Fruit fly (Drosophila melanogaster) whole organism, embryonic: ENCODE data around the gene CG9372.
A peak's percentile ranks its signal among the peaks of the same experiment; 100 is the strongest.

Experiments
- Ada2b ChIP-seq: fragments of 200-800 bp; sonication (Bioruptor generic); IDR thresholded peaks from 2 replicates; pipeline ENCODE4 v1.3.6; 2022; ENCODE audit warnings: missing biosample characterization, missing genetic modification characterization
- Awh ChIP-seq: fragments of 200-800 bp; sonication (Bioruptor generic); IDR thresholded peaks from 2 replicates; pipeline ENCODE4, ENCODE4 v1.3.6; 2022; ENCODE audit warnings: missing biosample characterization, missing genetic modification characterization
- Bdp1 ChIP-seq: fragments of 200-800 bp; sonication (Bioruptor generic); optimal IDR thresholded peaks from 3 replicates; lab custom pipeline; 2016; ENCODE audit warnings: missing biosample characterization, missing genetic modification characterization
- CG10543 ChIP-seq: fragments of 200-800 bp; sonication (Bioruptor generic); optimal IDR thresholded peaks from 3 replicates; lab custom pipeline; 2017; ENCODE audit warnings: missing biosample characterization, mild to moderate bottlenecking, missing genetic modification characterization, moderate library complexity
- CG12236 ChIP-seq: fragments of 200-800 bp; sonication (Bioruptor generic); optimal IDR thresholded peaks from 2 replicates; lab custom pipeline; 2016; ENCODE audit warnings: missing biosample characterization, missing genetic modification characterization
- CG12744 ChIP-seq: fragments of 200-800 bp; sonication (Bioruptor generic); optimal IDR thresholded peaks from 2 replicates; lab custom pipeline; 2016; ENCODE audit warnings: missing biosample characterization, missing genetic modification characterization
- CG12769 ChIP-seq: fragments of 200-800 bp; sonication (Bioruptor generic); optimal IDR thresholded peaks from 2 replicates; lab custom pipeline; 2019; ENCODE audit warnings: missing biosample characterization, mild to moderate bottlenecking, missing genetic modification characterization, moderate library complexity
- CG13624 ChIP-seq: fragments of 200-800 bp; sonication (Bioruptor generic); optimal IDR thresholded peaks from 2 replicates; lab custom pipeline; 2016; ENCODE audit warnings: missing biosample characterization, missing genetic modification characterization
- CG13775 ChIP-seq: fragments of 200-800 bp; sonication (Bioruptor generic); optimal IDR thresholded peaks from 3 replicates; lab custom pipeline; 2017; ENCODE audit warnings: missing biosample characterization, mild to moderate bottlenecking, missing genetic modification characterization
- CG14050 ChIP-seq: fragments of 200-800 bp; sonication (Bioruptor generic); IDR thresholded peaks from 3 replicates; pipeline ENCODE4 v1.3.6; 2022; ENCODE audit warnings: missing biosample characterization, missing genetic modification characterization
- CG15011 ChIP-seq: fragments of 200-800 bp; sonication (Bioruptor generic); optimal IDR thresholded peaks from 3 replicates; lab custom pipeline; 2018; ENCODE audit warnings: missing biosample characterization, mild to moderate bottlenecking, missing genetic modification characterization
- CG17568 ChIP-seq: fragments of 200-800 bp; sonication (Bioruptor generic); optimal IDR thresholded peaks from 2 replicates; lab custom pipeline; 2018; ENCODE audit warnings: missing biosample characterization, mild to moderate bottlenecking, missing genetic modification characterization, moderate library complexity
- CG17829 ChIP-seq: fragments of 200-800 bp; optimal IDR thresholded peaks from 2 replicates; lab custom pipeline; 2019; ENCODE audit warnings: missing biosample characterization, mild to moderate bottlenecking, missing genetic modification characterization, moderate library complexity
- CG2116 ChIP-seq: fragments of 200-800 bp; sonication (Bioruptor generic); optimal IDR thresholded peaks from 3 replicates; lab custom pipeline; 2018; ENCODE audit warnings: missing biosample characterization, mild to moderate bottlenecking, missing genetic modification characterization
- CG2202 ChIP-seq: fragments of 200-800 bp; sonication (Bioruptor generic); optimal IDR thresholded peaks from 2 replicates; lab custom pipeline; 2018; ENCODE audit warnings: missing biosample characterization, mild to moderate bottlenecking, missing genetic modification characterization
- CG2889 ChIP-seq: fragments of 200-800 bp; sonication (Bioruptor generic); IDR thresholded peaks from 3 replicates; pipeline ENCODE4 v1.3.6; 2022; ENCODE audit warnings: missing biosample characterization, missing genetic modification characterization
- CG33213 ChIP-seq: fragments of 200-800 bp; sonication (Bioruptor generic); optimal IDR thresholded peaks from 3 replicates; lab custom pipeline; 2016; ENCODE audit warnings: missing biosample characterization, missing genetic modification characterization
- CG34422 ChIP-seq: fragments of 200-800 bp; sonication (Bioruptor generic); IDR thresholded peaks from 3 replicates; pipeline ENCODE4 v1.3.6; 2022; ENCODE audit warnings: missing biosample characterization, missing genetic modification characterization
- CG3838 ChIP-seq: fragments of 200-800 bp; sonication (Bioruptor generic); optimal IDR thresholded peaks from 3 replicates; lab custom pipeline; 2016; ENCODE audit warnings: missing biosample characterization, missing genetic modification characterization
- CG5180 ChIP-seq: fragments of 200-800 bp; sonication (Bioruptor generic); optimal IDR thresholded peaks from 3 replicates; lab custom pipeline; 2017; ENCODE audit warnings: missing biosample characterization, missing genetic modification characterization, mild to moderate bottlenecking, moderate library complexity, missing genetic modification reagents
- CG6765 ChIP-seq: fragments of 200-800 bp; sonication (Bioruptor generic); optimal IDR thresholded peaks from 3 replicates; lab custom pipeline; 2017; ENCODE audit warnings: missing biosample characterization, mild to moderate bottlenecking, missing genetic modification characterization
- CG7556 ChIP-seq: fragments of 200-800 bp; sonication (Bioruptor generic); optimal IDR thresholded peaks from 2 replicates; lab custom pipeline; 2017; ENCODE audit warnings: missing biosample characterization, mild to moderate bottlenecking, missing genetic modification characterization
- CG7963 ChIP-seq: fragments of 200-800 bp; sonication (Bioruptor generic); IDR thresholded peaks from 3 replicates; pipeline ENCODE4 v1.3.6; 2022; ENCODE audit warnings: missing biosample characterization, missing genetic modification characterization; ENCODE audit not compliant: partially characterized antibody
- CoRest ChIP-seq: fragments of 200-800 bp; sonication (Bioruptor generic); optimal IDR thresholded peaks from 3 replicates; lab custom pipeline; 2018; ENCODE audit warnings: missing biosample characterization, mild to moderate bottlenecking, missing genetic modification characterization, moderate library complexity
- Dref ChIP-seq: fragments of 200-800 bp; sonication (Bioruptor generic); IDR thresholded peaks from 2 replicates; pipeline ENCODE4 v1.3.6; 2022; ENCODE audit warnings: missing biosample characterization, missing genetic modification characterization
- Ets65A ChIP-seq: fragments of 200-800 bp; sonication (Bioruptor generic); peaks from one replicate; lab custom pipeline; 2016; ENCODE audit warnings: missing biosample characterization, missing genetic modification characterization
- H15 ChIP-seq: fragments of 200-800 bp; sonication (Bioruptor generic); IDR thresholded peaks from 3 replicates; pipeline ENCODE4 v1.3.6; 2022; ENCODE audit warnings: missing biosample characterization, missing genetic modification characterization
- HLH54F ChIP-seq: fragments of 200-800 bp; sonication (Bioruptor generic); optimal IDR thresholded peaks from 3 replicates; lab custom pipeline; 2016; ENCODE audit warnings: missing biosample characterization, missing genetic modification characterization
- Max ChIP-seq: fragments of 200-800 bp; sonication (Bioruptor generic); optimal IDR thresholded peaks from 2 replicates; lab custom pipeline; 2016; ENCODE audit warnings: missing biosample characterization, mild to moderate bottlenecking, missing genetic modification characterization
- Ravus ChIP-seq: fragments of 200-800 bp; sonication (Bioruptor generic); IDR thresholded peaks from 2 replicates; pipeline ENCODE4 v1.3.6; 2022; ENCODE audit warnings: missing biosample characterization, missing genetic modification characterization
- Rfx ChIP-seq: fragments of 200-800 bp; sonication (Bioruptor generic); IDR thresholded peaks from 2 replicates; pipeline ENCODE4 v1.3.6; 2022; ENCODE audit warnings: missing biosample characterization, missing genetic modification characterization
- Sox100B ChIP-seq: fragments of 200-800 bp; sonication (Bioruptor generic); optimal IDR thresholded peaks from 3 replicates; lab custom pipeline; 2018; ENCODE audit warnings: missing biosample characterization, mild to moderate bottlenecking, missing genetic modification characterization
- Sox102F ChIP-seq: fragments of 200-800 bp; sonication (Bioruptor generic); optimal IDR thresholded peaks from 2 replicates; lab custom pipeline; 2018; ENCODE audit warnings: missing biosample characterization, mild to moderate bottlenecking, missing genetic modification characterization, moderate library complexity
- Spps ChIP-seq: fragments of 200-800 bp; sonication (Bioruptor generic); optimal IDR thresholded peaks from 2 replicates; lab custom pipeline; 2018; ENCODE audit warnings: missing biosample characterization, mild to moderate bottlenecking, missing genetic modification characterization
- Sry-β ChIP-seq: fragments of 200-800 bp; sonication (Bioruptor generic); optimal IDR thresholded peaks from 2 replicates; lab custom pipeline; 2018; ENCODE audit warnings: missing biosample characterization, mild to moderate bottlenecking, missing genetic modification characterization, moderate library complexity
- az2 ChIP-seq: fragments of 200-800 bp; sonication (Bioruptor generic); optimal IDR thresholded peaks from 3 replicates; lab custom pipeline; 2016; ENCODE audit warnings: missing biosample characterization, missing genetic modification characterization
- dan ChIP-seq: fragments of 200-800 bp; sonication (Bioruptor generic); IDR thresholded peaks from 2 replicates; pipeline ENCODE4 v1.3.6; 2022; ENCODE audit warnings: missing biosample characterization, missing genetic modification characterization
- disco-r ChIP-seq: fragments of 200-800 bp; sonication (Bioruptor generic); optimal IDR thresholded peaks from 2 replicates; lab custom pipeline; 2016; ENCODE audit warnings: missing biosample characterization, missing genetic modification characterization
- esg ChIP-seq: fragments of 200-800 bp; sonication (Bioruptor generic); conservative IDR thresholded peaks from 2 replicates; pipeline ENCODE4 v1.3.6; 2022; ENCODE audit warnings: missing biosample characterization, missing genetic modification characterization
- ewg ChIP-seq: fragments of 200-800 bp; sonication (Bioruptor generic); optimal IDR thresholded peaks from 3 replicates; lab custom pipeline; 2017; ENCODE audit warnings: mild to moderate bottlenecking, missing biosample characterization, missing genetic modification reagents, missing genetic modification characterization
- gcm2 ChIP-seq: fragments of 200-800 bp; sonication (Bioruptor generic); optimal IDR thresholded peaks from 2 replicates; lab custom pipeline; 2016; ENCODE audit warnings: missing biosample characterization, missing genetic modification characterization
- gsb-n ChIP-seq: fragments of 200-800 bp; sonication (Bioruptor generic); optimal IDR thresholded peaks from 3 replicates; lab custom pipeline; 2018; ENCODE audit warnings: missing biosample characterization, mild to moderate bottlenecking, missing genetic modification characterization
- jumu ChIP-seq: fragments of 200-800 bp; sonication (Bioruptor generic); optimal IDR thresholded peaks from 3 replicates; lab custom pipeline; 2016; ENCODE audit warnings: missing biosample characterization, missing genetic modification characterization
- lov ChIP-seq, 2 experiments: fragments of 200-800 bp in 1 of 2; fragments of >200 bp in 1 of 2; sonication (Bioruptor generic) in 1 of 2; IDR thresholded peaks in 1 of 2; optimal IDR thresholded peaks in 1 of 2; 2 replicates in 1 of 2; 3 replicates in 1 of 2; pipeline versions ENCODE4 v1.3.6 to Lab custom; 2017 to 2022; ENCODE audit warnings: missing biosample characterization in 1 of 2, missing genetic modification characterization in 1 of 2
- nerfin-1 ChIP-seq: fragments of 200-800 bp; sonication (Bioruptor generic); optimal IDR thresholded peaks from 3 replicates; lab custom pipeline; 2019; ENCODE audit warnings: missing biosample characterization, mild to moderate bottlenecking, missing genetic modification characterization, moderate library complexity
- phol ChIP-seq: fragments of 200-800 bp; sonication (Bioruptor generic); optimal IDR thresholded peaks from 3 replicates; lab custom pipeline; 2018; ENCODE audit warnings: missing biosample characterization, mild to moderate bottlenecking, missing genetic modification characterization, moderate library complexity
- pita ChIP-seq: fragments of 200-800 bp; sonication (Bioruptor generic); optimal IDR thresholded peaks from 2 replicates; lab custom pipeline; 2017; ENCODE audit warnings: missing biosample characterization, mild to moderate bottlenecking, missing genetic modification characterization
- row ChIP-seq: fragments of 200-800 bp; sonication (Bioruptor generic); IDR thresholded peaks from 3 replicates; pipeline ENCODE4 v1.3.6; 2022; ENCODE audit warnings: missing biosample characterization, missing genetic modification characterization
- ssp ChIP-seq: fragments of 200-800 bp; sonication (Bioruptor generic); IDR thresholded peaks from 2 replicates; pipeline ENCODE4 v1.3.6; 2022; ENCODE audit warnings: missing biosample characterization, missing genetic modification characterization
- stc ChIP-seq: fragments of 200-800 bp; sonication (Bioruptor generic); IDR thresholded peaks from 2 replicates; pipeline ENCODE4 v1.3.6; 2022; ENCODE audit warnings: missing biosample characterization, missing genetic modification characterization
- vnd ChIP-seq: fragments of 200-800 bp; sonication (Bioruptor generic); IDR thresholded peaks from 3 replicates; pipeline ENCODE4 v1.3.6; 2022; ENCODE audit warnings: missing biosample characterization, missing genetic modification characterization; ENCODE audit not compliant: partially characterized antibody

The CG9372 gene

dm6 chr3L:19585979-19586378, 20.0 kb upstream of the CG9372 start, which contains the start of the genes CG9231 and CG9330 (continued):
- TF ChIP-seq Spps (no peak), CG17568 (GFP tag; lab: Kevin White, UChicago) (peak; percentile 8), stc (GFP tag; lab: Robert Waterston, UW) (no peak), CG7556 (GFP tag; lab: Kevin White, UChicago) (no peak), Sox102F (GFP tag; lab: Kevin White, UChicago) (peak; percentile 11), Ets65A (GFP tag; lab: Kevin White, UChicago) (peak; percentile 55), CG10543 (peak; percentile 22), Awh (GFP tag; lab: Robert Waterston, UW) (no peak), CG2202 (tag; lab: Kevin White, UChicago) (no peak), gsb-n (tag; lab: Kevin White, UChicago) (peak; percentile 40), CG15011 (no peak), Sox100B (no peak), CG33213 (GFP tag; lab: Kevin White, UChicago) (peak; percentile 34), CG13775 (GFP tag; lab: Kevin White, UChicago) (peak; percentile 41), Bdp1 (no peak), esg (GFP tag; lab: Robert Waterston, UW) (no peak), CG7963 (GFP tag; lab: Robert Waterston, UW) (no peak), CG6765 (GFP tag; lab: Kevin White, UChicago) (no peak), CG14050 (GFP tag; lab: Robert Waterston, UW) (no peak), CG12236 (no peak), CG34422 (GFP tag; lab: Robert Waterston, UW) (peak; percentile 49; the same call in 1 of the 3 replicates), Ada2b (GFP tag; lab: Robert Waterston, UW) (0 out of 2 replicates have a peak, but pooled peaks have one; percentile 9), ssp (GFP tag; lab: Robert Waterston, UW) (0 out of 2 replicates have a peak, but pooled peaks have one; percentile 25), dan (GFP tag; lab: Robert Waterston, UW) (no peak), CG5180 (GFP tag; lab: Kevin White, UChicago) (no peak), CoRest (peak; percentile 36), CG17829 (tag; lab: Kevin White, UChicago) (peak; percentile 54), row (peak; percentile 52; the same call in 1 of the 3 replicates), phol (tag; lab: Kevin White, UChicago) (peak; percentile 44), Rfx (no peak; the same call in 1 of the 2 replicates), H15 (GFP tag; lab: Robert Waterston, UW) (no peak), jumu (GFP tag; lab: Kevin White, UChicago) (peak; percentile 32), disco-r (GFP tag; lab: Kevin White, UChicago) (no peak), vnd (GFP tag; lab: Robert Waterston, UW) (no peak), HLH54F (GFP tag; lab: Kevin White, UChicago) (no peak), pita (no peak), CG2116 (GFP tag; lab: Kevin White, UChicago) (peak; percentile 61), CG2889 (no peak), CG12744 (no peak), ewg (peak; percentile 26), Dref (GFP tag; lab: Robert Waterston, UW) (no peak), nerfin-1 (tag; lab: Kevin White, UChicago) (peak; percentile 55), az2 (GFP tag; lab: Kevin White, UChicago) (peak; percentile 9), gcm2 (no peak), CG13624 (GFP tag; lab: Kevin White, UChicago) (peak; percentile 22), CG3838 (no peak), Ravus (GFP tag; lab: Robert Waterston, UW) (no peak), Sry-β (GFP tag; lab: Kevin White, UChicago) (no peak), CG12769 (tag; lab: Kevin White, UChicago) (peak; percentile 51), lov (optimal IDR thresholded peaks at IDR 0.05; lab: Kevin White, UChicago) (no peak), lov (GFP tag; IDR thresholded peaks at IDR 0.05; lab: Robert Waterston, UW) (no peak), Max (GFP tag; lab: Kevin White, UChicago) (peak; percentile 25)
